Fruit fly (Drosophila melanogaster): ENCODE measurements around the gene Sema1a.

Gene Sema1a

DNA sequence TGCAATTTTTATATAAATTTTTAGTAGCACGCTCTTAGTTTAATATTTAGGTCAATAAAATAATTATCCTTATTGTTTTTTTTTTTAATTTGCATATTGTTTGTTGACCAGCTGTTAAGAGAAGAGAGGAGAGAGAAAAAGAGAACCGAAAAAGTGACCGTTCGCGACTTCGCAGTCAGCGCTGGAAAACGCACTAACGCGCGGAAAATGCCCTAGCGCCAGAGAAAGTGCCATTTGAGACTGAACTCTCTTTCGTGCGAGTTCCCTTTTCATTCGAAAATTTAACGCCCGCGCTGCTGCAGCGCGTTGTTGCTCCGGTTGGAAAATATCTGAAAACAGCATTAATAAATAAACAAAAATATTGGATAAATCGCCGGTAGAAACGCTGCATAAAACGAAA is 1.2 kb downstream of the Sema1a start (continued):
- TF ChIP-seq NK7.1 (GFP tag; optimal IDR thresholded peaks at IDR 0.05) (no peak), Asciz (GFP tag; optimal IDR thresholded peaks at IDR 0.05) (peak; percentile 31), Mad (GFP tag; optimal IDR thresholded peaks at IDR 0.05) (peak; percentile 1), pzg (GFP tag; optimal IDR thresholded peaks at IDR 0.05) (peak; percentile 31), klu (GFP tag; IDR thresholded peaks at IDR 0.05) (no peak), bab2 (GFP tag; optimal IDR thresholded peaks at IDR 0.05) (no peak), CG17829 (tag; optimal IDR thresholded peaks at IDR 0.05) (peak; percentile 42), fd3F (GFP tag; optimal IDR thresholded peaks at IDR 0.05) (no peak), danr (GFP tag; IDR thresholded peaks at IDR 0.05) (no peak), bigmax (GFP tag; optimal IDR thresholded peaks at IDR 0.05) (no peak), CG1603 (tag; optimal IDR thresholded peaks at IDR 0.05) (peak; percentile 55), slou (GFP tag; optimal IDR thresholded peaks at IDR 0.05) (no peak), chif (GFP tag; optimal IDR thresholded peaks at IDR 0.05) (peak in 1 of 2 experiments; percentile 6), CG13424 (tag; optimal IDR thresholded peaks at IDR 0.05) (no peak), CG1233 (GFP tag; optimal IDR thresholded peaks at IDR 0.05) (no peak), p53 (GFP tag; optimal IDR thresholded peaks at IDR 0.05) (no peak), dati (GFP tag; IDR thresholded peaks at IDR 0.05) (no peak), CG3847 (GFP tag; IDR thresholded peaks at IDR 0.05) (no peak), CrebB (tag; optimal IDR thresholded peaks at IDR 0.05) (no peak), cato (GFP tag; optimal IDR thresholded peaks at IDR 0.05; ENCODE audit: borderline replicate concordance) (no peak), CG4424 (GFP tag; optimal IDR thresholded peaks at IDR 0.05) (no peak), CG10209 (GFP tag; optimal IDR thresholded peaks at IDR 0.05) (no peak), pros (GFP tag; optimal IDR thresholded peaks at IDR 0.05) (no peak), CG9797 (GFP tag; optimal IDR thresholded peaks at IDR 0.05) (peak; percentile 71), disco-r (GFP tag; optimal IDR thresholded peaks at IDR 0.05) (no peak), CG2712 (tag; optimal IDR thresholded peaks at IDR 0.05) (peak; percentile 22), CG10565 (GFP tag; optimal IDR thresholded peaks at IDR 0.05) (no peak), Gug (GFP tag; IDR thresholded peaks at IDR 0.05) (no peak), sim (GFP tag; IDR thresholded peaks at IDR 0.05) (no peak), unc-4 (GFP tag; IDR thresholded peaks at IDR 0.05; ENCODE audit: partially characterized antibody) (0 out of 2 replicates have a peak, but pooled peaks have one; percentile 21), ase (GFP tag; IDR thresholded peaks at IDR 0.05) (no peak), lov (optimal IDR thresholded peaks at IDR 0.05) (no peak), lov (GFP tag; IDR thresholded peaks at IDR 0.05) (peak; percentile 25; the same call in 1 of the 3 replicates), NC2β (GFP tag; optimal IDR thresholded peaks at IDR 0.05) (peak; percentile 43), E2f2 (GFP tag; IDR thresholded peaks at IDR 0.05) (no peak; the same call in 1 of the 2 replicates), inv (GFP tag; IDR thresholded peaks at IDR 0.05; ENCODE audit: partially characterized antibody) (no peak), eyg (GFP tag; optimal IDR thresholded peaks at IDR 0.05) (no peak), fu2 (GFP tag; optimal IDR thresholded peaks at IDR 0.05) (no peak), CG16815 (GFP tag; optimal IDR thresholded peaks at IDR 0.05) (no peak), ken (GFP tag; IDR thresholded peaks at IDR 0.05) (0 out of 3 replicates have a peak, but pooled peaks have one; percentile 16), CG1529 (GFP tag; optimal IDR thresholded peaks at IDR 0.05) (no peak), run (tag; optimal IDR thresholded peaks at IDR 0.05) (no peak), CG11723 (GFP tag; optimal IDR thresholded peaks at IDR 0.05) (peak; percentile 7), CG2120 (GFP tag; optimal IDR thresholded peaks at IDR 0.05) (no peak), CG30403 (GFP tag; optimal IDR thresholded peaks at IDR 0.05) (no peak), CG16863 (GFP tag; optimal IDR thresholded peaks at IDR 0.05) (no peak), MTF-1 (GFP tag; optimal IDR thresholded peaks at IDR 0.05; ENCODE audit: borderline replicate concordance) (peak; percentile 8), Usf (GFP tag; optimal IDR thresholded peaks at IDR 0.05) (no peak), Hand (GFP tag; optimal IDR thresholded peaks at IDR 0.05) (no peak), fd96Cb (tag; optimal IDR thresholded peaks at IDR 0.05) (no peak), Stat92E (GFP tag; optimal IDR thresholded peaks at IDR 0.05) (no peak)

Data from whole organism, embryonic.